Fruit fly (Drosophila melanogaster): Measurements from ENCODE around the gene Pglym78.

The Pglym78 gene

DNA sequence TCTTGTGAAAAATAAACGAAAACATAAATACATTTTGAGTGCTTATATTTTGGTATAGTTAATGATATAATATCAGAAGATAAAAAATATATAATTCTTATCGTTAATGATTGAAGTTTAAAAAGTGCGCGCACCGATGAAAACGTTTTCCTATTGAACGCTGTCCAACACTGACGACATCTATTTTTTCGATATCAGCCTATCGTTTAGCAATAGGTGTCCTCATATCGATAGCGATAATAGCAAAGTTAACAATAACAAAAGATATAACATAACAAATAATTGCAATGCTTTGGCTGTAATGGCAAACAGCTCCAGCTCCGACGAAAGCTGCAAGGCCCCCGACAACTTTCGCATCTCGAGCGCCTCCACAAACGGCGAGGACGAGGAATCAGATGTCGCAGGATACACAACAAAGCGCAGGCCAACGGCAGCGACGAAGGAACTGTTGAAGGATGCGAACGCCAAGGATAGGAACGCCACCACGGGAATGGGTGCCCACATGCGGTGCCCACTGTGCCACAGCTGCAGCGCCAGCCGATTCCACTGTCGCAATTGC, 31.8 kb upstream of the Pglym78 start, which contains the start of gene Atg14 (continued):
- TF ChIP-seq sr (GFP tag; IDR thresholded peaks at IDR 0.05) (no peak), sob (GFP tag; IDR thresholded peaks at IDR 0.05) (peak; percentile 65), Side (GFP tag; optimal IDR thresholded peaks at IDR 0.05) (no peak), CG13287 (GFP tag; IDR thresholded peaks at IDR 0.05; ENCODE audit: partially characterized antibody) (peak; percentile 97), Scr (GFP tag; IDR thresholded peaks at IDR 0.05; ENCODE audit: partially characterized antibody) (peak; percentile 90), Hmx (GFP tag; optimal IDR thresholded peaks at IDR 0.05) (no peak), wek (GFP tag; optimal IDR thresholded peaks at IDR 0.05) (no peak), NC2β (GFP tag; optimal IDR thresholded peaks at IDR 0.05) (no peak), CG12659 (GFP tag; optimal IDR thresholded peaks at IDR 0.05) (peak; percentile 58), CG13296 (GFP tag; optimal IDR thresholded peaks at IDR 0.05) (no peak), jumu (GFP tag; optimal IDR thresholded peaks at IDR 0.05) (no peak), Eip74EF (GFP tag; optimal IDR thresholded peaks at IDR 0.05) (no peak), E2f2 (GFP tag; IDR thresholded peaks at IDR 0.05) (peak; percentile 98), CG2712 (tag; optimal IDR thresholded peaks at IDR 0.05) (peak; percentile 44), slp2 (GFP tag; optimal IDR thresholded peaks at IDR 0.05) (no peak), MTF-1 (GFP tag; optimal IDR thresholded peaks at IDR 0.05; ENCODE audit: borderline replicate concordance) (no peak), E2f1 (GFP tag; IDR thresholded peaks at IDR 0.05) (no peak), fd64A (GFP tag; optimal IDR thresholded peaks at IDR 0.05) (no peak), h (optimal IDR thresholded peaks at IDR 0.05) (no peak), zfh2 (GFP tag; optimal IDR thresholded peaks at IDR 0.05) (no peak), Lpt (GFP tag; optimal IDR thresholded peaks at IDR 0.05) (no peak), CG10462 (GFP tag; optimal IDR thresholded peaks at IDR 0.05) (no peak), CG11398 (GFP tag; optimal IDR thresholded peaks at IDR 0.05) (no peak), twi (tag; optimal IDR thresholded peaks at IDR 0.05) (no peak), en (GFP tag; optimal IDR thresholded peaks at IDR 0.05) (no peak), her (GFP tag; optimal IDR thresholded peaks at IDR 0.05) (no peak), Rfx (GFP tag; IDR thresholded peaks at IDR 0.05) (peak; percentile 41; the same call in 1 of the 2 replicates), pb (GFP tag; optimal IDR thresholded peaks at IDR 0.05) (no peak), CG9215 (GFP tag; IDR thresholded peaks at IDR 0.05) (no peak), hkb (optimal IDR thresholded peaks at IDR 0.05) (no peak), hkb (GFP tag; IDR thresholded peaks at IDR 0.05) (0 out of 2 replicates have a peak, but pooled peaks have one; percentile 20), C15 (GFP tag; IDR thresholded peaks at IDR 0.05) (no peak), Jarid2 (GFP tag; optimal IDR thresholded peaks at IDR 0.05) (no peak), CG12942 (GFP tag; optimal IDR thresholded peaks at IDR 0.05) (no peak), unpg (GFP tag; optimal IDR thresholded peaks at IDR 0.05) (no peak), hbn (GFP tag; IDR thresholded peaks at IDR 0.05; ENCODE audit: partially characterized antibody) (peak; percentile 92), CG3163 (GFP tag; optimal IDR thresholded peaks at IDR 0.05) (no peak), CG10366 (GFP tag; IDR thresholded peaks at IDR 0.05) (no peak), CG11504 (tag; optimal IDR thresholded peaks at IDR 0.05) (no peak), CG2199 (GFP tag; IDR thresholded peaks at IDR 0.05) (no peak), CHES-1-like (GFP tag; optimal IDR thresholded peaks at IDR 0.05) (peak; percentile 4), Hand (GFP tag; optimal IDR thresholded peaks at IDR 0.05) (no peak), aop (GFP tag; IDR thresholded peaks at IDR 0.05) (no peak), Deaf1 (tag; optimal IDR thresholded peaks at IDR 0.05) (no peak), phol (tag; optimal IDR thresholded peaks at IDR 0.05) (peak; percentile 41), sc (optimal IDR thresholded peaks at IDR 0.05) (no peak), sc (GFP tag; optimal IDR thresholded peaks at IDR 0.05) (no peak), prd (optimal IDR thresholded peaks at IDR 0.05) (no peak), prd (GFP tag; IDR thresholded peaks at IDR 0.05) (0 out of 3 replicates have a peak, but pooled peaks have one; percentile 13), CG1603 (tag; optimal IDR thresholded peaks at IDR 0.05) (peak; percentile 48), CG7556 (GFP tag; optimal IDR thresholded peaks at IDR 0.05) (no peak), CG4424 (GFP tag; optimal IDR thresholded peaks at IDR 0.05) (no peak)

All from whole organism, embryonic.